Worm (Caenorhabditis elegans): ENCODE measurements around the gene F36H5.4.

- TF ChIP-seq R02D3.7 (tag; optimal IDR thresholded peaks at IDR 0.05) (no peak), F13H6.1 (tag; optimal IDR thresholded peaks at IDR 0.05) (no peak), nhr-12 (tag; optimal IDR thresholded peaks at IDR 0.05) (no peak), lsy-2 (tag; optimal IDR thresholded peaks at IDR 0.05) (no peak), ztf-11 (tag; optimal IDR thresholded peaks at IDR 0.05) (no peak), nhr-11 (tag; optimal IDR thresholded peaks at IDR 0.05) (no peak), fos-1 (tag; optimal IDR thresholded peaks at IDR 0.05) (no peak), Y55F3AM.14 (GFP tag; optimal IDR thresholded peaks at IDR 0.05) (no peak)
Measured at ce11 chrII:1766715-1767114, 5.1 kb downstream of the F36H5.4 start.

Data from whole organism, L2 larva.